Worm (Caenorhabditis elegans): Measurements from ENCODE around the gene F15H10.8.

F15H10.8 gene

DNA sequence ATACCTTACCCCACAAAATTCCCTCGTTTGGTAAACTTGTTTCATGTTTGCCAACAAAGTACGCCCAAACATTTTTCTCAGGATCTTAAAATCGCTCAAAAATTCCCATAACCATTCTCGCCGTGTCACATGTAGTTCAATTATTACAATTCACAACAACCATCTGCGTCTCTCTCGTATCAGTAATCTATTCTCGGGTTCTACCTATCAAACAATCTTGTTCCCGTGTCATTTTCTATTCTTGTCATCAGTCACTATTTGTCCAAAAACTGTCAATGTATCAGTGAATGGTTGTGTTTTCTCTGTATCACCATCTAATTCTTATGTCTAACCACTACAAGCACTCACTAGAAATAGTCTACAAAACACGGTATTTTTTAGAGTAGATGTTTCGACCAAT lies 31.5 kb downstream of the F15H10.8 start (continued):
- peak; percentile 61 for TF ChIP-seq sma-3 (GFP tag; optimal IDR thresholded peaks at IDR 0.05)
- no peak for TF ChIP-seq mdl-1 (tag; optimal IDR thresholded peaks at IDR 0.05)
- TF ChIP-seq skn-1 (tag; optimal IDR thresholded peaks at IDR 0.05) = no peak
- no peak for TF ChIP-seq nhr-237 (tag; optimal IDR thresholded peaks at IDR 0.05)
- no peak for TF ChIP-seq nhr-11 (tag; optimal IDR thresholded peaks at IDR 0.05)
- TF ChIP-seq peb-1 (tag; optimal IDR thresholded peaks at IDR 0.05) = no peak
- no peak for TF ChIP-seq nhr-23 (tag; optimal IDR thresholded peaks at IDR 0.05)

DNA sequence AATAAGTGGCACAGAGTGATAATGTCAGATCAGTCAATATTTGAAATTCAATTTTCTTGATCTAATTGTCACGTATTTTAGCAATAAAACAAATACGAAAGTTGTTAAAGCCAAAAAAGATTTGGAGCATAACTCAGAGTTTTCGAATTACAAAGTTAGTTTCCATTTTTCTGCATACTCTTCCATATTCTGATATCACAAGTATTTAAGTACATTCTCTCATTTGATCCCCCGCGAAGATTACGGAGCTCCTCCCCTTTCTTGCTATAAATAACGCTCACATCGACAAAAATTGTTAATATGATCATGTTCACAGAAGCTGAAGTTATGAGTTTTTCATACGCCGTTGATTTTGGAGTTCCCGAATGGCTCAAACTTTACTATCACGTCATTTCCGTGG lies 34.4 kb downstream of the F15H10.8 start, which contains the start of gene sri-20:
sri-20 (plus strand) TSS at position 301 of the 400 bp plus-strand sequence.
- no peak for TF ChIP-seq nhr-237 (tag; optimal IDR thresholded peaks at IDR 0.05)
- TF ChIP-seq mbf-1 (tag; optimal IDR thresholded peaks at IDR 0.05) = no peak
- TF ChIP-seq ceh-16 (tag; optimal IDR thresholded peaks at IDR 0.05) = no peak
- no peak for TF ChIP-seq ztf-1 (GFP tag; conservative IDR thresholded peaks at IDR 0.05)
- TF ChIP-seq snpc-4 (tag; optimal IDR thresholded peaks at IDR 0.05) = no peak
- TF ChIP-seq sem-4 (tag; optimal IDR thresholded peaks at IDR 0.05) = no peak
- TF ChIP-seq peb-1 (tag; optimal IDR thresholded peaks at IDR 0.05) = no peak
- TF ChIP-seq nhr-23 (tag; optimal IDR thresholded peaks at IDR 0.05) = no peak
- no peak for TF ChIP-seq R02D3.7 (tag; optimal IDR thresholded peaks at IDR 0.05)
- TF ChIP-seq fos-1 (tag; optimal IDR thresholded peaks at IDR 0.05) = no peak
- no peak for TF ChIP-seq elt-3 (tag; optimal IDR thresholded peaks at IDR 0.05)
- TF ChIP-seq nhr-77 (tag; optimal IDR thresholded peaks at IDR 0.05) = no peak

DNA sequence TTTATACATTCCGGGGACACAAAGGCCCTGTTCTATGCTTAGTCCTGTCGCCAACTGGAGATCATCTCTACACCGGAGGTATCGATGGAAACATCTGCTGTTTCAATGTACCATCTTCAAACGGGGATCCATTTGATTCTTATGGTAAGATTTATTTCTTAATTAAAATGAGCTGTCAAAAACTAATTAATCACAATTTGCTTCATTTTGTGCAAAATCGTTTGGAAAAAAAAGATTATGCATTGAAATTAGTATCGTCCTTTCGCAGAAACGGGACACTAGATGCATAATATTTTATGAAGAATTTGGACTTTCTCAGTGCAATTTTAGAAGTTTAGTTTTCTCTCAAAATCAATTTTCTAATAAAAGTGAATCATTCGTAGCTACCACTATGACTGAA lies 38.9 kb downstream of the F15H10.8 start:
- no peak for TF ChIP-seq mdl-1 (tag; optimal IDR thresholded peaks at IDR 0.05)

DNA sequence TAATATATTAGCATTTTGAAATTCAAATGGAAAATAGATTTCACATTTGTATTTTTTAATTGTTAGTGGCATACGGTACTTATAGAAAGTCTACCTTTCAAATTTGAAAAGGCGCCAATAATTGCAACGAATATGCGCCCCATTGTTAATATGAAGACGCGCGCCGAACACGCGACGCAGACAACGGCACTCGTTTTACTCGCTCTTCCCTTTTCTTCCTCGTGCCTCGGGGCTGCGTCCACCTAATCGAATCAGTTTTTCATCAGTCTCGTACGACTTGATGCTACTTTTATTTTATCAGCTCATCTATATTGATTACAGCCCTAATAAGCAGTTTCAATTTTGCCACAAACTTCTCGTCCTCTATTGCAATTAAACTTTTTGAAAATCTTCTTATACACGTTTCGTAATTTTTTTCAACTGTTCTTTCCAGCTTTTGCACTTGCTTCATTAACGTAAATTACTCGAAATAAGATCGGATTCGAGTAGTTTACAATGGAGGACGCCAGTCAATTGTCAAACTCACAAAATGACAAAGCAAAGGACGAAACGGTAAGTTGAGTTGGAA lies 40.8 kb downstream of the F15H10.8 start, which contains the start of gene cash-1:
cash-1 (plus strand) TSS at position 432 of the 568 bp plus-strand sequence.
- no peak for TF ChIP-seq ceh-82 (tag; optimal IDR thresholded peaks at IDR 0.05)
- TF ChIP-seq fos-1 (tag; optimal IDR thresholded peaks at IDR 0.05) = peak; percentile 59
- peak; percentile 7 for TF ChIP-seq lin-11 (tag; optimal IDR thresholded peaks at IDR 0.05)
- TF ChIP-seq R02D3.7 (tag; optimal IDR thresholded peaks at IDR 0.05) = no peak
- peak; percentile 24 for TF ChIP-seq F13H6.1 (tag; optimal IDR thresholded peaks at IDR 0.05)
- TF ChIP-seq unc-55 (GFP tag; optimal IDR thresholded peaks at IDR 0.05) = no peak
- TF ChIP-seq unc-62 (GFP tag; optimal IDR thresholded peaks at IDR 0.05) = no peak
- TF ChIP-seq sem-4 (tag; optimal IDR thresholded peaks at IDR 0.05) = peak; percentile 48
- TF ChIP-seq mbf-1 (tag; optimal IDR thresholded peaks at IDR 0.05) = no peak
- TF ChIP-seq snpc-4 (tag; optimal IDR thresholded peaks at IDR 0.05) = peak; percentile 45
- no peak for TF ChIP-seq skn-1 (tag; optimal IDR thresholded peaks at IDR 0.05)
- TF ChIP-seq nhr-77 (tag; optimal IDR thresholded peaks at IDR 0.05) = no peak
- peak; percentile 78 for TF ChIP-seq gmeb-1 (tag; optimal IDR thresholded peaks at IDR 0.05)
- peak; percentile 66 for TF ChIP-seq C34F6.9 (tag; optimal IDR thresholded peaks at IDR 0.05)
- no peak for TF ChIP-seq lin-39 (tag; optimal IDR thresholded peaks at IDR 0.05)
- TF ChIP-seq nhr-237 (tag; optimal IDR thresholded peaks at IDR 0.05) = no peak
- TF ChIP-seq mdl-1 (tag; optimal IDR thresholded peaks at IDR 0.05) = peak in 1 of 2 experiments; percentile 45
- TF ChIP-seq aly-2 (tag; optimal IDR thresholded peaks at IDR 0.05) = no peak
- no peak for TF ChIP-seq elt-3 (tag; optimal IDR thresholded peaks at IDR 0.05)
- TF ChIP-seq Y55F3AM.14 (GFP tag; optimal IDR thresholded peaks at IDR 0.05) = no peak
- TF ChIP-seq lsy-2 (tag; optimal IDR thresholded peaks at IDR 0.05) = peak in 1 of 2 experiments; percentile 74
- TF ChIP-seq blmp-1 (tag; optimal IDR thresholded peaks at IDR 0.05; ENCODE audit: insufficient read depth) = peak; percentile 7
- no peak for TF ChIP-seq unc-39 (tag; optimal IDR thresholded peaks at IDR 0.05)
- TF ChIP-seq sma-3 (GFP tag; optimal IDR thresholded peaks at IDR 0.05) = peak; percentile 57
- peak; percentile 75 for TF ChIP-seq crh-2 (tag; optimal IDR thresholded peaks at IDR 0.05)
- TF ChIP-seq nhr-129 (tag; optimal IDR thresholded peaks at IDR 0.05) = peak; percentile 71
- no peak for TF ChIP-seq elt-1 (tag; optimal IDR thresholded peaks at IDR 0.05)
- TF ChIP-seq nhr-25 (tag; optimal IDR thresholded peaks at IDR 0.05) = peak; percentile 46
- TF ChIP-seq lin-13 (GFP tag; optimal IDR thresholded peaks at IDR 0.05) = peak; percentile 72
- peak; percentile 6 for TF ChIP-seq nhr-21 (tag; optimal IDR thresholded peaks at IDR 0.05)
- TF ChIP-seq alr-1 (tag; optimal IDR thresholded peaks at IDR 0.05) = no peak
- TF ChIP-seq ama-1 (optimal IDR thresholded peaks at IDR 0.05) = no peak
- TF ChIP-seq sma-9 (GFP tag; optimal IDR thresholded peaks at IDR 0.05) = peak; percentile 58
- TF ChIP-seq sma-9 (tag; optimal IDR thresholded peaks at IDR 0.05) = no peak
